Worm (Caenorhabditis elegans) whole organism, L2 larva: Measurements from ENCODE around the gene gpx-7.

Experiments
- ceh-16 ChIP-seq: fragments of 150-350 bp; optimal IDR thresholded peaks from 2 replicates; lab custom pipeline; 2014; ENCODE audit warnings: missing biosample characterization, missing genetic modification characterization
- lin-13 ChIP-seq: fragments of 150-350 bp; optimal IDR thresholded peaks from 2 replicates; lab custom pipeline; 2014; ENCODE audit warnings: missing biosample characterization, missing genetic modification reagents, missing genetic modification characterization
- lin-39 ChIP-seq: fragments of 150-350 bp; optimal IDR thresholded peaks from 2 replicates; lab custom pipeline; 2014; ENCODE audit warnings: missing biosample characterization, missing genetic modification reagents, missing genetic modification characterization
- lsy-2 ChIP-seq, 2 experiments: fragments of 150-350 bp in 1 of 2; sonication (generic microtip) in 1 of 2; optimal IDR thresholded peaks; 2 replicates each; lab custom pipeline; 2014 to 2017; ENCODE audit warnings: missing biosample characterization in 2 of 2, missing genetic modification characterization in 2 of 2
- unc-62 ChIP-seq: fragments of 150-350 bp; optimal IDR thresholded peaks from 2 replicates; lab custom pipeline; 2014; ENCODE audit warnings: missing biosample characterization, missing genetic modification reagents, missing genetic modification characterization
- ztf-11 ChIP-seq: sonication (generic microtip); optimal IDR thresholded peaks from 2 replicates; lab custom pipeline; 2017; ENCODE audit warnings: missing biosample characterization, missing genetic modification characterization
- ztf-4 ChIP-seq: fragments of 150-350 bp; optimal IDR thresholded peaks from 2 replicates; lab custom pipeline; 2014; ENCODE audit warnings: missing biosample characterization, missing genetic modification characterization

ce11 chrX:7826590-7827260 lies 27.1 kb upstream of the gpx-7 start:
- no peak for TF ChIP-seq lin-13 (GFP tag; lab: Kevin White, UChicago)
- TF ChIP-seq ceh-16 (tag; lab: Kevin White, UChicago): no peak
- no peak for TF ChIP-seq lsy-2 (tag; optimal IDR thresholded peaks at IDR 0.05; lab: Kevin White, UChicago)
- TF ChIP-seq ztf-11 (tag; lab: Kevin White, UChicago): no peak
- no peak for TF ChIP-seq unc-62
- no peak for TF ChIP-seq lin-39
- no peak for TF ChIP-seq ztf-4 (tag; lab: Kevin White, UChicago)
